Worm (Caenorhabditis elegans): Measurements from ENCODE around the gene scav-4.

ce11 chrX:12958897-12959296 lies 22.7 kb upstream of the scav-4 start:
- TF ChIP-seq C34F6.9 (tag; optimal IDR thresholded peaks at IDR 0.05) = no peak
- TF ChIP-seq R02D3.7 (tag; optimal IDR thresholded peaks at IDR 0.05) = no peak
- no peak for TF ChIP-seq egl-27 (tag; optimal IDR thresholded peaks at IDR 0.05)
- TF ChIP-seq nhr-237 (tag; optimal IDR thresholded peaks at IDR 0.05) = no peak

Data from whole organism, L2 larva.